Worm (Caenorhabditis elegans): ENCODE results near the gene F35H8.4.

DNA sequence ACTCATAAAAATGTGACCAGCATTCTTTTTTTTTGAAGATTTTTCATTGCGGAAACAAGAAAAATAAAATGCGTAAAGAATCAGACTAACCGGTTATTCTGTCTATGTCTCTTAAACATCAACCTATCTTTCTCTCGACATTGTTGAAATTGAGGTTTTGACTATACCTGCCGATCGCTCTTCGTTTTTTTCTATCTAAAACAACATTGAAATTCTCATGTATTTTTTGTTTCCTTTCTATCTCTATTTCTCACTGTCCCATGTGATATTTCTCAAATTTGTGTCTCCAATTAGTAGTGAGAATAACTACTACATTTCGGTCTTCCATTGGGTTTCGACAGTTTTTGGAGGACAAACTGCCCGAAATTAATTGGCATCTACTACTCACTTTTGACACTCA, 1.1 kb upstream of the F35H8.4 start:
- TF ChIP-seq ahr-1 (tag; optimal IDR thresholded peaks at IDR 0.05) (no peak), hlh-30 (tag; optimal IDR thresholded peaks at IDR 0.05; ENCODE audit: insufficient read depth) (no peak)
